Worm (Caenorhabditis elegans) whole organism, young adult: ENCODE results near the gene T05B4.10.

Experiments
- F33H1.4 ChIP-seq: fragments of 200-800 bp; sonication (Bioruptor generic); IDR thresholded peaks from 2 replicates; pipeline ENCODE4 v1.3.6; 2022; ENCODE audit warnings: missing genetic modification reagents, missing genetic modification characterization, missing compliant biosample characterization
- F39B2.1 ChIP-seq: fragments of 200-800 bp; sonication (Bioruptor generic); IDR thresholded peaks from 2 replicates; pipeline ENCODE4 v1.3.6; 2022; ENCODE audit warnings: missing genetic modification reagents, missing genetic modification characterization, missing compliant biosample characterization
- F52B5.7 ChIP-seq: sonication (generic microtip); optimal IDR thresholded peaks from 2 replicates; lab custom pipeline; 2016; ENCODE audit warnings: mild to moderate bottlenecking, missing genetic modification characterization, missing compliant biosample characterization
- F55B11.4 ChIP-seq: sonication (generic microtip); optimal IDR thresholded peaks from 2 replicates; lab custom pipeline; 2016; ENCODE audit warnings: missing compliant biosample characterization, missing genetic modification characterization, borderline replicate concordance; ENCODE audit not compliant: insufficient read depth
- Y53G8AR.9 ChIP-seq: fragments of 200-800 bp; sonication (Bioruptor generic); conservative IDR thresholded peaks from 2 replicates; pipeline ENCODE4 v1.3.6; 2022; ENCODE audit warnings: missing genetic modification reagents, missing genetic modification characterization, missing compliant biosample characterization
- Y67H2A.10 ChIP-seq: fragments of 200-800 bp; sonication (Bioruptor generic); conservative IDR thresholded peaks from 2 replicates; pipeline ENCODE4 v1.3.6; 2022; ENCODE audit warnings: missing genetic modification reagents, missing genetic modification characterization, missing compliant biosample characterization
- akir-1 ChIP-seq: fragments of 200-800 bp; sonication (Bioruptor generic); optimal IDR thresholded peaks from 2 replicates; lab custom pipeline; 2018; ENCODE audit warnings: mild to moderate bottlenecking, missing genetic modification characterization, moderate library complexity, missing compliant biosample characterization
- ama-1 ChIP-seq, 3 experiments: fragments of 150-350 bp in 1 of 3; sonication (generic microtip) in 2 of 3; optimal IDR thresholded peaks; 2 replicates each; lab custom pipeline; 2014 to 2018; ENCODE audit warnings: missing biosample characterization in 2 of 3, missing genetic modification characterization in 2 of 3, missing genetic modification reagents in 2 of 3
- aptf-3 ChIP-seq: fragments of 200-800 bp; sonication (Bioruptor generic); IDR thresholded peaks from 2 replicates; pipeline ENCODE4 v1.3.6; 2022; ENCODE audit warnings: missing genetic modification characterization, missing compliant biosample characterization
- atf-7 ChIP-seq: sonication (generic microtip); optimal IDR thresholded peaks from 2 replicates; lab custom pipeline; 2017; ENCODE audit warnings: mild to moderate bottlenecking, missing genetic modification characterization, missing compliant biosample characterization
- athp-1 ChIP-seq: sonication (generic microtip); optimal IDR thresholded peaks from 2 replicates; lab custom pipeline; 2017; ENCODE audit warnings: mild to moderate bottlenecking, missing genetic modification characterization, missing compliant biosample characterization
- attf-3 ChIP-seq: fragments of 200-800 bp; sonication (Bioruptor generic); conservative IDR thresholded peaks from 2 replicates; pipeline ENCODE4 v1.3.6; 2022; ENCODE audit warnings: missing genetic modification reagents, missing genetic modification characterization, missing compliant biosample characterization
- attf-5 ChIP-seq: fragments of 200-800 bp; sonication (Bioruptor generic); optimal IDR thresholded peaks from 2 replicates; lab custom pipeline; 2018; ENCODE audit warnings: mild to moderate bottlenecking, missing genetic modification characterization, missing compliant biosample characterization
- bed-1 ChIP-seq: fragments of 200-800 bp; sonication (Bioruptor generic); IDR thresholded peaks from 2 replicates; pipeline ENCODE4 v1.3.6; 2022; ENCODE audit warnings: missing genetic modification reagents, missing genetic modification characterization, missing compliant biosample characterization
- ceh-91 ChIP-seq: fragments of 200-800 bp; sonication (Bioruptor generic); IDR thresholded peaks from 2 replicates; pipeline ENCODE4 v1.3.6; 2022; ENCODE audit warnings: missing genetic modification reagents, missing genetic modification characterization, missing compliant biosample characterization
- egl-18 ChIP-seq: fragments of 200-800 bp; sonication (Bioruptor generic); IDR thresholded peaks from 2 replicates; pipeline ENCODE4 v1.3.6; 2022; ENCODE audit warnings: missing genetic modification reagents, missing genetic modification characterization, missing compliant biosample characterization
- egl-44 ChIP-seq: fragments of 200-800 bp; sonication (Bioruptor generic); IDR thresholded peaks from 2 replicates; pipeline ENCODE4 v1.3.6; 2022; ENCODE audit warnings: missing genetic modification reagents, missing genetic modification characterization, missing compliant biosample characterization
- ets-4 ChIP-seq: fragments of 200-800 bp; sonication (Bioruptor generic); optimal IDR thresholded peaks from 2 replicates; lab custom pipeline; 2018; ENCODE audit warnings: mild to moderate bottlenecking, missing genetic modification characterization, missing compliant biosample characterization
- fkh-3 ChIP-seq: sonication (generic microtip); optimal IDR thresholded peaks from 2 replicates; lab custom pipeline; 2016; ENCODE audit warnings: mild to moderate bottlenecking, missing genetic modification characterization, missing compliant biosample characterization
- hmg-1.2 ChIP-seq: fragments of 200-800 bp; sonication (Bioruptor generic); IDR thresholded peaks from 2 replicates; pipeline ENCODE4 v1.3.6; 2022; ENCODE audit warnings: missing genetic modification reagents, missing genetic modification characterization, missing compliant biosample characterization
- hrde-1 ChIP-seq: sonication (generic microtip); optimal IDR thresholded peaks from 2 replicates; lab custom pipeline; 2016; ENCODE audit warnings: missing genetic modification characterization, mild to moderate bottlenecking, missing compliant biosample characterization, moderate library complexity, missing genotype, missing genetic modification reagents, borderline replicate concordance
- hsf-1 ChIP-seq: fragments of 200-800 bp; sonication (Bioruptor generic); IDR thresholded peaks from 2 replicates; pipeline ENCODE4 v1.3.6; 2022; ENCODE audit warnings: missing genetic modification reagents, missing genetic modification characterization, missing compliant biosample characterization
- lin-54 ChIP-seq: fragments of 200-800 bp; sonication (Bioruptor generic); optimal IDR thresholded peaks from 2 replicates; lab custom pipeline; 2018; ENCODE audit warnings: mild to moderate bottlenecking, missing genetic modification characterization, missing compliant biosample characterization
- lir-1 ChIP-seq: fragments of 200-800 bp; sonication (Bioruptor generic); conservative IDR thresholded peaks from 2 replicates; pipeline ENCODE4 v1.3.6; 2022; ENCODE audit warnings: missing genetic modification reagents, missing genetic modification characterization, missing compliant biosample characterization
- lsy-27 ChIP-seq: sonication (generic microtip); optimal IDR thresholded peaks from 2 replicates; lab custom pipeline; 2017; ENCODE audit warnings: missing genetic modification characterization, mild to moderate bottlenecking, missing compliant biosample characterization, antibody characterized with exemption, missing genotype, borderline replicate concordance; ENCODE audit not compliant: insufficient read depth
- nfya-1 ChIP-seq: sonication (generic microtip); optimal IDR thresholded peaks from 2 replicates; lab custom pipeline; 2017; ENCODE audit warnings: antibody characterized with exemption, missing compliant biosample characterization, missing genetic modification characterization, borderline replicate concordance; ENCODE audit not compliant: insufficient read depth
- nhr-179 ChIP-seq: sonication (generic microtip); optimal IDR thresholded peaks from 2 replicates; lab custom pipeline; 2016; ENCODE audit warnings: mild to moderate bottlenecking, missing genetic modification characterization, missing compliant biosample characterization
- nhr-90 ChIP-seq: sonication (generic microtip); optimal IDR thresholded peaks from 2 replicates; lab custom pipeline; 2016; ENCODE audit warnings: missing genotype, mild to moderate bottlenecking, missing genetic modification characterization, missing compliant biosample characterization
- pha-4 ChIP-seq: fragments of 150-350 bp; sonication (generic microtip); optimal IDR thresholded peaks from 2 replicates; lab custom pipeline; 2014; ENCODE audit warnings: missing biosample characterization, missing genetic modification reagents, missing genetic modification characterization
- repo-1 ChIP-seq: sonication (generic microtip); optimal IDR thresholded peaks from 2 replicates; lab custom pipeline; 2017; ENCODE audit warnings: mild to moderate bottlenecking, missing genetic modification characterization, missing compliant biosample characterization
- rpc-1 ChIP-seq, 2 experiments: fragments of 150-350 bp in 1 of 2; sonication (generic microtip) in 1 of 2; optimal IDR thresholded peaks; 2 replicates each; lab custom pipeline; 2014 to 2018; ENCODE audit warnings: missing biosample characterization in 1 of 2, missing genetic modification characterization in 1 of 2, missing genetic modification reagents in 1 of 2, missing genotype in 1 of 2
- sdz-38 ChIP-seq: sonication (generic microtip); optimal IDR thresholded peaks from 2 replicates; lab custom pipeline; 2016; ENCODE audit warnings: missing genotype, missing genetic modification characterization, missing compliant biosample characterization
- sea-2 ChIP-seq: fragments of 200-800 bp; sonication (Bioruptor generic); IDR thresholded peaks from 2 replicates; pipeline ENCODE4 v1.3.6; 2022; ENCODE audit warnings: missing genetic modification characterization, missing compliant biosample characterization
- unc-62 ChIP-seq: fragments of 150-350 bp; optimal IDR thresholded peaks from 2 replicates; lab custom pipeline; 2014; ENCODE audit warnings: missing biosample characterization, missing genetic modification reagents, missing genetic modification characterization
- zim-3 ChIP-seq: sonication (generic microtip); optimal IDR thresholded peaks from 2 replicates; lab custom pipeline; 2017; ENCODE audit warnings: mild to moderate bottlenecking, missing genetic modification characterization, moderate library complexity, missing compliant biosample characterization
- ztf-22 ChIP-seq: fragments of 200-800 bp; sonication (Bioruptor generic); optimal IDR thresholded peaks from 2 replicates; lab custom pipeline; 2018; ENCODE audit warnings: mild to moderate bottlenecking, missing genetic modification characterization, moderate library complexity, missing compliant biosample characterization
- ztf-6 ChIP-seq: fragments of 200-800 bp; sonication (Bioruptor generic); IDR thresholded peaks from 2 replicates; pipeline ENCODE4 v1.3.6; 2022; ENCODE audit warnings: missing genetic modification reagents, missing genetic modification characterization, missing compliant biosample characterization

The T05B4.10 gene

DNA sequence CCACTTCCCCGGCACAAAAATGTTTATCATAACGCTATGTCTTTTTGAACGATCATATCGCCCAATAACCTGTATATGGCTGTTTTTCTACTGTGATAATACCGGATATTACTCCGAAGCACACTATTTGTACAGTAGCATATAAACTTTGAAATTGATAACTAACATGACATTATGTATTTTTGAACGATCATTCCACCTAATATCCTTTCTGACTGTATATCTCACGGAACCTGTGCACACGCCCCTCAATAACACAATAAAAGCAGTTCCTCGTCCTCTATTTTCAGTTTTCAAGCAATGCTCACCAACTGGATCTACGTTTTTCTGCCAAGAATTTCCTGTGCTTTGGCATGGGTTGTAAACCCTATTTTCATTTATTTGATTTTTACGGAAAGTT, 19.0 kb downstream of the T05B4.10 start, which contains the start of gene srj-40:
TSS of gene srj-40 (plus strand) at position 301 of the 400 bp plus-strand sequence.
- no peak for TF ChIP-seq F33H1.4
- no peak for TF ChIP-seq nfya-1
- no peak for TF ChIP-seq nhr-179 (tag; lab: Kevin White, UChicago)
- no peak for TF ChIP-seq bed-1
- no peak for TF ChIP-seq fkh-3 (tag; lab: Kevin White, UChicago)
- TF ChIP-seq ama-1 (optimal IDR thresholded peaks at IDR 0.05; lab: Kevin White, UChicago), result no peak
- no peak for TF ChIP-seq ama-1 (GFP tag; optimal IDR thresholded peaks at IDR 0.05; lab: Kevin White, UChicago)
- no peak for TF ChIP-seq akir-1
- TF ChIP-seq atf-7 (tag; lab: Kevin White, UChicago), result no peak
- no peak for TF ChIP-seq ztf-6 (GFP tag; lab: Robert Waterston, UW)
- no peak for TF ChIP-seq aptf-3 (GFP tag; lab: Robert Waterston, UW)
- no peak for TF ChIP-seq Y67H2A.10 (GFP tag; lab: Robert Waterston, UW)
- TF ChIP-seq, all 124 proteins: peak for 0

DNA sequence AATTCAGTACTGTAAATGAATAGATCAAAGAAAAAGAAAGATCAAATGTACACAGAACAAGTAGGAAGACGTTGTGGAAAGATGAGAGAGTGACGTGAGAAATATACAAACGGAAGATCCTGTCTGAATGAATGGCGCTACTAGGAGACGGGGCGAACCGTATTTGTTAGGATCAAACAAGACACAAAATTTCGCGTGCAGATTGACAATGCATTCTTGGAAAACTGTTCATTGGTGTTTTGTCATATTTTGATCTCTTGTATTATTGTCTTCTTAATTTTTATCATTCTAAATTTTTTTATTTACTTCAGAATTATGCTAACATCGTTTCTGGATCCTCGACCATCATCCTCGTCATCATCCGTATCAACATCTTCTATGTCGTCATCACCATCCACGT, 25.8 kb downstream of the T05B4.10 start, which contains the start of gene nhr-181:
TSS of gene nhr-181 (plus strand) at position 301 of the 400 bp plus-strand sequence.
- no peak for TF ChIP-seq sea-2 (GFP tag; lab: Robert Waterston, UW)
- no peak for TF ChIP-seq repo-1 (tag; lab: Kevin White, UChicago)
- TF ChIP-seq lsy-27 (tag; lab: Kevin White, UChicago), result no peak
- no peak for TF ChIP-seq ets-4 (GFP tag; lab: Kevin White, UChicago)
- TF ChIP-seq ceh-91 (GFP tag; lab: Robert Waterston, UW), result no peak
- TF ChIP-seq hrde-1 (tag; lab: Kevin White, UChicago), result no peak
- TF ChIP-seq attf-3 (GFP tag; lab: Robert Waterston, UW), result no peak
- TF ChIP-seq hsf-1 (GFP tag; lab: Robert Waterston, UW), result no peak
- no peak for TF ChIP-seq lin-54 (GFP tag; lab: Kevin White, UChicago)
- TF ChIP-seq nhr-179 (tag; lab: Kevin White, UChicago), result no peak
- TF ChIP-seq rpc-1 (optimal IDR thresholded peaks at IDR 0.05; lab: Kevin White, UChicago), result no peak
- TF ChIP-seq rpc-1 (tag; optimal IDR thresholded peaks at IDR 0.05; lab: Kevin White, UChicago), result no peak
- TF ChIP-seq unc-62, result no peak

DNA sequence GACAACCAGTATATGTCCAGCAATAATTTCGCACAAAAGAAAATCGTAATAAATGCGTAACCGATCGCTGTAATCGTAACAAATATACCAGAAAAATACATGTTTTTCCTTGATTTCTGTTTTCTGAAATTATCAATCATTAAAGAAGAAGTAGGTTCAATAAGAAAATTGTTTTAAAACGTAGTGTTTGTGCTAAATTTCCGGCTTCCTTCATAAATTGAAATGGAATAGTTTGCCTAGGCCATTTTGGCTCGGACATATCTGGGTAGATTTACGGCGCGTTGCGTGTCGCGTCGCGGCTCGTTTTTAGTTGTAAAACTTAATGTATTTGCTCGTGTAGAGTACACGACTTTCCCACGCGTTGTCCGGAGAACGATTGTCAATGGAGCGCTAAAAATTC, 37.6 kb downstream of the T05B4.10 start, which contains the start of gene F38H12.5:
TSS of gene F38H12.5 (minus strand) at position 101 of the 400 bp plus-strand sequence.
- no peak for TF ChIP-seq F52B5.7 (tag; lab: Kevin White, UChicago)
- TF ChIP-seq egl-18, result no peak
- no peak for TF ChIP-seq F55B11.4
- no peak for TF ChIP-seq sea-2 (GFP tag; lab: Robert Waterston, UW)
- TF ChIP-seq hrde-1 (tag; lab: Kevin White, UChicago), result no peak
- TF ChIP-seq athp-1, result no peak
- no peak for TF ChIP-seq nhr-90 (tag; lab: Kevin White, UChicago)
- TF ChIP-seq, all 124 proteins: peak for 0

DNA sequence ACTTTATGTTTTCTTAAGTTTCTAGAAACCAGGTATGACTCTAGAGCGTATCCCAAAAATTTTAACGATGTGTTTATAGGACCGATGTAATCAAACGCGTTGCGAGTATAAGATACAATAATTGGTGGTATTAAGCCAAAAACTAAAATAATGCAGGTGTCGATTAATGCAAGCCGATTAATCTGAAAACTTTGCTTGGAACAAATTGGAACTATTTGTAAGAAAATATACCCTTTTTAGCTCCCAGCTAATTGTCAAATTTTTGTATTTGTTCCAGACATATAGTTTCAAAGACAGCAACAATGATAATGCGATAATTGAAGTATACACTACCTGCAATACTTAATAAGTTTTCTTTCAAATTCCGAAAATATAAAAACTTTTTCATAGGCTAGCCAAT, 39.2 kb downstream of the T05B4.10 start, which contains the start of gene srh-211:
TSS of gene srh-211 (minus strand) at position 101 of the 400 bp plus-strand sequence.
- no peak for TF ChIP-seq zim-3 (tag; lab: Kevin White, UChicago)
- no peak for TF ChIP-seq hmg-1.2 (GFP tag; lab: Robert Waterston, UW)
- TF ChIP-seq ztf-22 (GFP tag; lab: Kevin White, UChicago), result no peak
- TF ChIP-seq sdz-38 (tag; lab: Kevin White, UChicago), result no peak
- no peak for TF ChIP-seq fkh-3 (tag; lab: Kevin White, UChicago)
- no peak for TF ChIP-seq repo-1 (tag; lab: Kevin White, UChicago)
- TF ChIP-seq lir-1 (GFP tag; lab: Robert Waterston, UW), result no peak
- no peak for TF ChIP-seq Y53G8AR.9 (GFP tag; lab: Robert Waterston, UW)
- no peak for TF ChIP-seq pha-4 (tag; lab: Kevin White, UChicago)
- no peak for TF ChIP-seq attf-5 (GFP tag; lab: Kevin White, UChicago)
- no peak for TF ChIP-seq egl-44 (GFP tag; lab: Robert Waterston, UW)
- no peak for TF ChIP-seq sea-2 (GFP tag; lab: Robert Waterston, UW)
- no peak for TF ChIP-seq lin-54 (GFP tag; lab: Kevin White, UChicago)
- no peak for TF ChIP-seq F52B5.7 (tag; lab: Kevin White, UChicago)
- no peak for TF ChIP-seq F39B2.1
- TF ChIP-seq egl-18, result no peak
